Worm (Caenorhabditis elegans): Measurements from ENCODE around the gene gpcp-1.
A peak's percentile ranks its signal among the peaks of the same experiment; 100 is the strongest.

Gene gpcp-1

DNA sequence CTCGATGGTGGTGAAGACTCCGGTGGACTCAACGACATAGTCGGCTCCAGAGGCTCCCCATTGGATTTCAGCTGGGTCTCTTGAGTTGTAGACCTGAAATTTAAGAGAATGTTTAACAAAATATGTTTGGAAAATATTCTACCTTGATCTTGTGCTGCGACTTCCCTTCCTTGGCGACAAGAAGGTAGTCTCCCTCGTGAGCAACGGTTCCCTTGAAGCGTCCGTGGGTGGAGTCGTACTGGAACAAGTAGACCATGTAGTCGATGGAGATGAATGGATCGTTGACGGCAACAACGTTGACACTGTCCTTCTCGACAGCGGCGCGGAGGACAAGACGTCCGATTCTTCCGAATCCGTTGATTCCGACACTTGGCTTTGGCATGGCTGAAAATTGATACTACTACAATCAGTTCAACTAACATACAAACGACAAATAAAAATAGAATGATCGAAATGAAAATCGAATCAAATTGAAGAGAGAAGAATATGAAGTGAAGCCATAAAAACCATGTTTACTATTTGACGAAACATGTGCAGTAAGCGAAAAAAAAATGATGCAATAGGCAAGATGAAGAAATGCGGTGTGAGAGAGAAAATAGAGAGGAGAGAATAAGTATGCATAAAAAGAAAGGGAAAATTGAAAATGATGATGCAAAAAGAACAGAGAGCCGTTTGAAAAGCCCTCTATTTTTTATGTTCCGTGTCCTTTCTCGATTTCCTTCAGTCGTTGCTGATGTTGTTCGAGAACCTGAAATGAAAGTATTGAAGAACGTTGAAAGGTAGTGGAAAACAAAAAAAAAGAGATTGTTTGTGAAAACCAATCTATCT is 4.1 kb upstream of the gpcp-1 start, which contains the start of gene gpd-2:
Gene gpd-2 (minus strand): TSS at position 384 of the 828 bp plus-strand sequence.
- no peak for TF ChIP-seq ref-2 (tag; optimal IDR thresholded peaks at IDR 0.05)
- no peak for TF ChIP-seq ahr-1 (tag; optimal IDR thresholded peaks at IDR 0.05)
- TF ChIP-seq unc-3 (GFP tag; conservative IDR thresholded peaks at IDR 0.05), result no peak
- TF ChIP-seq unc-3 (tag; optimal IDR thresholded peaks at IDR 0.05), result no peak
- no peak for TF ChIP-seq npax-4 (tag; optimal IDR thresholded peaks at IDR 0.05)
- no peak for TF ChIP-seq lin-11 (tag; optimal IDR thresholded peaks at IDR 0.05)
- no peak for TF ChIP-seq K02D7.2 (tag; optimal IDR thresholded peaks at IDR 0.05)
- TF ChIP-seq elt-2 (tag; optimal IDR thresholded peaks at IDR 0.05), result no peak
- TF ChIP-seq hlh-30 (tag; optimal IDR thresholded peaks at IDR 0.05; ENCODE audit: insufficient read depth), result no peak

- TF ChIP-seq ceh-34 (tag; optimal IDR thresholded peaks at IDR 0.05) (no peak), elt-4 (tag; optimal IDR thresholded peaks at IDR 0.05) (no peak), dve-1 (tag; optimal IDR thresholded peaks at IDR 0.05) (no peak), fkh-10 (GFP tag; optimal IDR thresholded peaks at IDR 0.05) (no peak), ceh-22 (tag; optimal IDR thresholded peaks at IDR 0.05) (no peak), unc-55 (GFP tag; optimal IDR thresholded peaks at IDR 0.05) (no peak), hlh-6 (tag; optimal IDR thresholded peaks at IDR 0.05) (no peak), ceh-6 (GFP tag; optimal IDR thresholded peaks at IDR 0.05) (no peak), nhr-11 (tag; optimal IDR thresholded peaks at IDR 0.05) (no peak), odd-2 (tag; optimal IDR thresholded peaks at IDR 0.05) (no peak), C38D4.7 (GFP tag; optimal IDR thresholded peaks at IDR 0.05) (no peak), eyg-1 (tag; optimal IDR thresholded peaks at IDR 0.05) (no peak), dmd-4 (tag; optimal IDR thresholded peaks at IDR 0.05; ENCODE audit: borderline replicate concordance) (no peak), hlh-15 (tag; optimal IDR thresholded peaks at IDR 0.05) (no peak), ref-2 (tag; optimal IDR thresholded peaks at IDR 0.05) (no peak), pqm-1 (tag; optimal IDR thresholded peaks at IDR 0.05) (no peak), sdc-2 (tag; optimal IDR thresholded peaks at IDR 0.05) (no peak), unc-3 (GFP tag; conservative IDR thresholded peaks at IDR 0.05) (no peak), unc-3 (tag; optimal IDR thresholded peaks at IDR 0.05) (no peak), K09A11.1 (tag; optimal IDR thresholded peaks at IDR 0.05; ENCODE audit: insufficient read depth) (no peak), zip-5 (tag; optimal IDR thresholded peaks at IDR 0.05) (no peak)
These were observed 2.6 kb upstream of the gpcp-1 start, which contains the start of gene gpd-3 for ce11 chrX:3112946-3113427. gpd-3 (minus strand) TSS chrX:3113341.

- no peak for TF ChIP-seq ceh-31 (tag; optimal IDR thresholded peaks at IDR 0.05)
- TF ChIP-seq unc-42 (tag; optimal IDR thresholded peaks at IDR 0.05), result peak; percentile 14
- peak; percentile 12 for TF ChIP-seq unc-55 (GFP tag; optimal IDR thresholded peaks at IDR 0.05)
These were observed 1.3 kb upstream of the gpcp-1 start for ce11 chrX:3111687-3112086.

ce11 chrX:3111066-3111465 is 638 bp upstream of the gpcp-1 start:
- TF ChIP-seq ceh-48 (tag; optimal IDR thresholded peaks at IDR 0.05) (no peak), fkh-10 (GFP tag; optimal IDR thresholded peaks at IDR 0.05) (no peak), hlh-13 (GFP tag; optimal IDR thresholded peaks at IDR 0.05) (no peak), fax-1 (tag; optimal IDR thresholded peaks at IDR 0.05) (no peak), ceh-30 (tag; optimal IDR thresholded peaks at IDR 0.05) (no peak), unc-3 (GFP tag; conservative IDR thresholded peaks at IDR 0.05) (no peak), unc-3 (tag; optimal IDR thresholded peaks at IDR 0.05) (peak; percentile 4), pha-4 (tag; optimal IDR thresholded peaks at IDR 0.05) (no peak), pros-1 (tag; optimal IDR thresholded peaks at IDR 0.05) (no peak), unc-42 (tag; optimal IDR thresholded peaks at IDR 0.05) (peak; percentile 71), nhr-232 (tag; optimal IDR thresholded peaks at IDR 0.05) (no peak), ceh-6 (GFP tag; optimal IDR thresholded peaks at IDR 0.05) (no peak), unc-86 (tag; optimal IDR thresholded peaks at IDR 0.05) (no peak), npax-4 (tag; optimal IDR thresholded peaks at IDR 0.05) (no peak), K09A11.1 (tag; optimal IDR thresholded peaks at IDR 0.05; ENCODE audit: insufficient read depth) (no peak), pag-3 (tag; optimal IDR thresholded peaks at IDR 0.05; ENCODE audit: borderline replicate concordance) (no peak)
